Worm (Caenorhabditis elegans) whole organism, early embryonic: ENCODE data around the gene F35D2.6.

Experiments
- F13C5.2 ChIP-seq: sonication (generic microtip); optimal IDR thresholded peaks from 2 replicates; lab custom pipeline; 2017; ENCODE audit warnings: mild to moderate bottlenecking, missing genetic modification characterization, inconsistent platforms, missing compliant biosample characterization
- aly-1 ChIP-seq: sonication (generic microtip); optimal IDR thresholded peaks from 2 replicates; lab custom pipeline; 2016; ENCODE audit warnings: missing genetic modification characterization, missing compliant biosample characterization
- ama-1 ChIP-seq: fragments of 150-350 bp; optimal IDR thresholded peaks from 2 replicates; lab custom pipeline; 2014
- ceh-13 ChIP-seq: fragments of 200-800 bp; sonication (Bioruptor generic); optimal IDR thresholded peaks from 2 replicates; lab custom pipeline; 2018; ENCODE audit warnings: mild to moderate bottlenecking, missing genetic modification characterization, missing compliant biosample characterization
- ceh-36 ChIP-seq: sonication (generic microtip); optimal IDR thresholded peaks from 2 replicates; lab custom pipeline; 2016; ENCODE audit warnings: missing genetic modification characterization, inconsistent platforms, missing compliant biosample characterization
- ets-7 ChIP-seq: sonication (generic microtip); optimal IDR thresholded peaks from 2 replicates; lab custom pipeline; 2016; ENCODE audit warnings: missing genotype, missing genetic modification characterization, missing compliant biosample characterization
- flt-1 ChIP-seq: fragments of 200-800 bp; sonication (Bioruptor generic); IDR thresholded peaks from 2 replicates; pipeline ENCODE4 v1.3.6; 2022; ENCODE audit warnings: missing genetic modification characterization, missing compliant biosample characterization
- hmbx-1 ChIP-seq: sonication (generic microtip); optimal IDR thresholded peaks from 2 replicates; lab custom pipeline; 2016; ENCODE audit warnings: mild to moderate bottlenecking, missing genetic modification characterization, missing compliant biosample characterization
- hmg-4 ChIP-seq: fragments of 200-800 bp; sonication (Bioruptor generic); optimal IDR thresholded peaks from 2 replicates; lab custom pipeline; 2018; ENCODE audit warnings: mild to moderate bottlenecking, missing genetic modification characterization, missing compliant biosample characterization
- scrt-1 ChIP-seq: fragments of 200-800 bp; sonication (Bioruptor generic); IDR thresholded peaks from 2 replicates; pipeline ENCODE4 v1.3.6; 2022; ENCODE audit warnings: missing genetic modification characterization, missing compliant biosample characterization
- sea-1 ChIP-seq: fragments of 200-800 bp; sonication (Bioruptor generic); conservative IDR thresholded peaks from 2 replicates; pipeline ENCODE4 v1.3.6; 2022; ENCODE audit warnings: missing genetic modification characterization, missing compliant biosample characterization
- tbx-11 ChIP-seq: fragments of 200-800 bp; sonication (Bioruptor generic); IDR thresholded peaks from 2 replicates; pipeline ENCODE4 v1.3.6; 2022; ENCODE audit warnings: missing genetic modification characterization, missing compliant biosample characterization
- tbx-37 ChIP-seq: fragments of 200-800 bp; sonication (Bioruptor generic); conservative IDR thresholded peaks from 2 replicates; pipeline ENCODE4 v1.3.6; 2022; ENCODE audit warnings: missing genetic modification reagents, missing genetic modification characterization, missing compliant biosample characterization
- tra-4 ChIP-seq: sonication (generic microtip); optimal IDR thresholded peaks from 2 replicates; lab custom pipeline; 2017; ENCODE audit warnings: missing genetic modification characterization, missing compliant biosample characterization

- TF ChIP-seq hmg-4 (GFP tag; lab: Kevin White, UChicago) (no peak), tbx-11 (GFP tag; lab: Robert Waterston, UW) (no peak), ama-1 (no peak), tra-4 (tag; lab: Kevin White, UChicago) (no peak), aly-1 (tag; lab: Kevin White, UChicago) (no peak), ets-7 (tag; lab: Kevin White, UChicago) (no peak), scrt-1 (no peak), flt-1 (no peak), tbx-37 (GFP tag; lab: Robert Waterston, UW) (no peak), F13C5.2 (tag; lab: Kevin White, UChicago) (no peak), ceh-13 (GFP tag; lab: Kevin White, UChicago) (no peak), hmbx-1 (no peak), ceh-36 (tag; lab: Kevin White, UChicago) (no peak), sea-1 (GFP tag; lab: Robert Waterston, UW) (no peak)
Measured at ce11 chrII:7544782-7545181, 32.7 kb upstream of the F35D2.6 start.
